Fruit fly (Drosophila melanogaster) whole organism, embryonic: ENCODE measurements around the gene Usp30.

ENCODE experiments used
- B-H2 ChIP-seq: fragments of 200-800 bp; sonication (Bioruptor generic); optimal IDR thresholded peaks from 2 replicates; lab custom pipeline; 2018; ENCODE audit warnings: missing biosample characterization, mild to moderate bottlenecking, missing genetic modification characterization
- BtbVII ChIP-seq: fragments of 200-800 bp; sonication (Bioruptor generic); optimal IDR thresholded peaks from 3 replicates; lab custom pipeline; 2017; ENCODE audit warnings: missing biosample characterization, mild to moderate bottlenecking, missing genetic modification characterization
- CG10543 ChIP-seq: fragments of 200-800 bp; sonication (Bioruptor generic); optimal IDR thresholded peaks from 3 replicates; lab custom pipeline; 2017; ENCODE audit warnings: missing biosample characterization, mild to moderate bottlenecking, missing genetic modification characterization, moderate library complexity
- CG10565 ChIP-seq: fragments of 200-800 bp; sonication (Bioruptor generic); optimal IDR thresholded peaks from 3 replicates; lab custom pipeline; 2016; ENCODE audit warnings: missing biosample characterization, mild to moderate bottlenecking, missing genetic modification characterization
- CG12236 ChIP-seq: fragments of 200-800 bp; sonication (Bioruptor generic); optimal IDR thresholded peaks from 2 replicates; lab custom pipeline; 2016; ENCODE audit warnings: missing biosample characterization, missing genetic modification characterization
- CG12299 ChIP-seq: fragments of 200-800 bp; sonication (Bioruptor generic); optimal IDR thresholded peaks from 2 replicates; lab custom pipeline; 2018; ENCODE audit warnings: missing biosample characterization, mild to moderate bottlenecking, missing genetic modification characterization
- CG12769 ChIP-seq: fragments of 200-800 bp; sonication (Bioruptor generic); optimal IDR thresholded peaks from 2 replicates; lab custom pipeline; 2019; ENCODE audit warnings: missing biosample characterization, mild to moderate bottlenecking, missing genetic modification characterization, moderate library complexity
- CG12942 ChIP-seq: fragments of 200-800 bp; sonication (Bioruptor generic); optimal IDR thresholded peaks from 3 replicates; lab custom pipeline; 2016; ENCODE audit warnings: missing biosample characterization, missing genetic modification characterization
- CG13123 ChIP-seq: fragments of 200-800 bp; sonication (Bioruptor generic); optimal IDR thresholded peaks from 2 replicates; lab custom pipeline; 2016; ENCODE audit warnings: missing biosample characterization, missing genetic modification characterization
- CG13296 ChIP-seq: fragments of 200-800 bp; sonication (Bioruptor generic); optimal IDR thresholded peaks from 3 replicates; lab custom pipeline; 2018; ENCODE audit warnings: missing biosample characterization, mild to moderate bottlenecking, missing genetic modification characterization
- CG13894 ChIP-seq: fragments of 200-800 bp; sonication (Bioruptor generic); optimal IDR thresholded peaks from 3 replicates; lab custom pipeline; 2018; ENCODE audit warnings: missing biosample characterization, mild to moderate bottlenecking, missing genetic modification characterization, moderate library complexity
- CG14860 ChIP-seq: fragments of 200-800 bp; sonication (Bioruptor generic); IDR thresholded peaks from 3 replicates; pipeline ENCODE4 v1.3.6; 2022; ENCODE audit warnings: missing biosample characterization, missing genetic modification characterization; ENCODE audit not compliant: partially characterized antibody
- CG14965 ChIP-seq: fragments of 200-800 bp; sonication (Bioruptor generic); optimal IDR thresholded peaks from 2 replicates; lab custom pipeline; 2016; ENCODE audit warnings: missing biosample characterization, missing genetic modification characterization, borderline replicate concordance
- CG16779 ChIP-seq: fragments of 200-800 bp; sonication (Bioruptor generic); IDR thresholded peaks from 2 replicates; pipeline ENCODE4 v1.3.6; 2022; ENCODE audit warnings: missing biosample characterization, missing genetic modification characterization
- CG1792 ChIP-seq: fragments of 200-800 bp; sonication (Bioruptor generic); optimal IDR thresholded peaks from 2 replicates; lab custom pipeline; 2016; ENCODE audit warnings: missing biosample characterization, missing genetic modification characterization
- CG18476 ChIP-seq: fragments of 200-800 bp; sonication (Bioruptor generic); optimal IDR thresholded peaks from 2 replicates; lab custom pipeline; 2016; ENCODE audit warnings: missing biosample characterization, mild to moderate bottlenecking, missing genetic modification characterization
- CG31441 ChIP-seq: fragments of 200-800 bp; sonication (Bioruptor generic); IDR thresholded peaks from 2 replicates; pipeline ENCODE4 v1.3.6; 2022; ENCODE audit warnings: missing biosample characterization, missing genetic modification characterization
- CG3726 ChIP-seq: fragments of 200-800 bp; sonication (Bioruptor generic); IDR thresholded peaks from 3 replicates; pipeline ENCODE4, ENCODE4 v1.3.6; 2022; ENCODE audit warnings: missing biosample characterization, missing genetic modification characterization
- CG3995 ChIP-seq: fragments of 200-800 bp; sonication (Bioruptor generic); optimal IDR thresholded peaks from 3 replicates; lab custom pipeline; 2016; ENCODE audit warnings: missing biosample characterization, missing genetic modification characterization
- CG4424 ChIP-seq: fragments of 200-800 bp; sonication (Bioruptor generic); optimal IDR thresholded peaks from 3 replicates; lab custom pipeline; 2016; ENCODE audit warnings: missing biosample characterization, missing genetic modification characterization
- CG6254 ChIP-seq: fragments of 200-800 bp; sonication (Bioruptor generic); optimal IDR thresholded peaks from 3 replicates; lab custom pipeline; 2017; ENCODE audit warnings: mild to moderate bottlenecking, missing biosample characterization, missing genetic modification reagents, missing genetic modification characterization
- CG6854 ChIP-seq: fragments of 200-800 bp; sonication (Bioruptor generic); optimal IDR thresholded peaks from 3 replicates; lab custom pipeline; 2017; ENCODE audit warnings: missing biosample characterization, mild to moderate bottlenecking, missing genetic modification characterization
- CG7357 ChIP-seq: fragments of 200-800 bp; sonication (Bioruptor generic); IDR thresholded peaks from 3 replicates; pipeline ENCODE4 v1.3.6; 2022; ENCODE audit warnings: missing biosample characterization, missing genetic modification characterization
- CG7928 ChIP-seq: fragments of 200-800 bp; sonication (Bioruptor generic); optimal IDR thresholded peaks from 2 replicates; lab custom pipeline; 2017; ENCODE audit warnings: missing biosample characterization, mild to moderate bottlenecking, missing genetic modification characterization
- CG7987 ChIP-seq: fragments of 200-800 bp; sonication (Bioruptor generic); optimal IDR thresholded peaks from 2 replicates; lab custom pipeline; 2018; ENCODE audit warnings: missing biosample characterization, mild to moderate bottlenecking, missing genetic modification characterization, moderate library complexity
- CG8290 ChIP-seq, 3 experiments: fragments of 200-800 bp; sonication (Bioruptor generic); optimal IDR thresholded peaks; 2 replicates each; lab custom pipeline; 2016 to 2019; ENCODE audit warnings: missing biosample characterization in 3 of 3, missing genetic modification characterization in 3 of 3, mild to moderate bottlenecking in 2 of 3, moderate library complexity in 1 of 3
- CG8478 ChIP-seq: fragments of >200 bp; optimal IDR thresholded peaks from 2 replicates; lab custom pipeline; 2018
- CG8924 ChIP-seq: fragments of 200-800 bp; optimal IDR thresholded peaks from 3 replicates; lab custom pipeline; 2019; ENCODE audit warnings: missing biosample characterization, mild to moderate bottlenecking, missing genetic modification characterization, moderate library complexity
- CG9797 ChIP-seq: fragments of 200-800 bp; sonication (Bioruptor generic); optimal IDR thresholded peaks from 3 replicates; lab custom pipeline; 2018; ENCODE audit warnings: missing biosample characterization, mild to moderate bottlenecking, missing genetic modification characterization
- D19A ChIP-seq: fragments of 200-800 bp; optimal IDR thresholded peaks from 3 replicates; lab custom pipeline; 2019; ENCODE audit warnings: missing biosample characterization, mild to moderate bottlenecking, missing genetic modification characterization, moderate library complexity
- Dbx ChIP-seq: fragments of 200-800 bp; sonication (Bioruptor generic); IDR thresholded peaks from 3 replicates; pipeline ENCODE4 v1.3.6; 2022; ENCODE audit warnings: missing biosample characterization, missing genetic modification characterization
- HLH4C ChIP-seq: fragments of 200-800 bp; sonication (Bioruptor generic); IDR thresholded peaks from 3 replicates; pipeline ENCODE4 v1.3.6; 2022; ENCODE audit warnings: missing biosample characterization, missing genetic modification characterization; ENCODE audit not compliant: partially characterized antibody
- HmgZ ChIP-seq: fragments of 200-800 bp; sonication (Bioruptor generic); optimal IDR thresholded peaks from 2 replicates; lab custom pipeline; 2018; ENCODE audit warnings: missing biosample characterization, mild to moderate bottlenecking, missing genetic modification characterization
- Hr3 ChIP-seq: fragments of 200-800 bp; sonication (Bioruptor generic); optimal IDR thresholded peaks from 3 replicates; lab custom pipeline; 2016; ENCODE audit warnings: missing biosample characterization, missing genetic modification characterization
- Sox100B ChIP-seq: fragments of 200-800 bp; sonication (Bioruptor generic); optimal IDR thresholded peaks from 3 replicates; lab custom pipeline; 2018; ENCODE audit warnings: missing biosample characterization, mild to moderate bottlenecking, missing genetic modification characterization
- Xbp1 ChIP-seq: fragments of 200-800 bp; sonication (Bioruptor generic); optimal IDR thresholded peaks from 3 replicates; lab custom pipeline; 2016; ENCODE audit warnings: missing biosample characterization, mild to moderate bottlenecking, missing genetic modification characterization
- ato ChIP-seq: fragments of 200-800 bp; sonication (Bioruptor generic); IDR thresholded peaks from 2 replicates; pipeline ENCODE4 v1.3.6; 2022; ENCODE audit warnings: missing biosample characterization, missing genetic modification characterization; ENCODE audit not compliant: partially characterized antibody
- bbx ChIP-seq: fragments of 200-800 bp; sonication (Bioruptor generic); IDR thresholded peaks from 2 replicates; pipeline ENCODE4 v1.3.6; 2022; ENCODE audit warnings: missing biosample characterization, missing genetic modification characterization; ENCODE audit not compliant: partially characterized antibody
- caup ChIP-seq: fragments of 200-800 bp; sonication (Bioruptor generic); optimal IDR thresholded peaks from 3 replicates; lab custom pipeline; 2017; ENCODE audit warnings: missing biosample characterization, mild to moderate bottlenecking, missing genetic modification characterization, moderate library complexity; ENCODE audit not compliant: severe bottlenecking
- chn ChIP-seq: fragments of 200-800 bp; sonication (Bioruptor generic); optimal IDR thresholded peaks from 2 replicates; lab custom pipeline; 2016; ENCODE audit warnings: missing biosample characterization, missing genetic modification characterization
- danr ChIP-seq: fragments of 200-800 bp; sonication (Bioruptor generic); IDR thresholded peaks from 2 replicates; pipeline ENCODE4 v1.3.6; 2022; ENCODE audit warnings: missing biosample characterization, missing genetic modification characterization
- en ChIP-seq: fragments of 200-800 bp; sonication (Bioruptor generic); optimal IDR thresholded peaks from 2 replicates; lab custom pipeline; 2016; ENCODE audit warnings: missing biosample characterization, missing genetic modification characterization
- exex ChIP-seq: fragments of 200-800 bp; sonication (Bioruptor generic); optimal IDR thresholded peaks from 4 replicates; lab custom pipeline; 2018; ENCODE audit warnings: missing biosample characterization, mild to moderate bottlenecking, missing genetic modification characterization, moderate library complexity
- gsb-n ChIP-seq: fragments of 200-800 bp; sonication (Bioruptor generic); optimal IDR thresholded peaks from 3 replicates; lab custom pipeline; 2018; ENCODE audit warnings: missing biosample characterization, mild to moderate bottlenecking, missing genetic modification characterization
- psq ChIP-seq: fragments of 200-800 bp; sonication (Bioruptor generic); optimal IDR thresholded peaks from 2 replicates; lab custom pipeline; 2017; ENCODE audit warnings: missing biosample characterization, missing genetic modification characterization
- run ChIP-seq: fragments of 200-800 bp; sonication (Bioruptor generic); optimal IDR thresholded peaks from 3 replicates; lab custom pipeline; 2018; ENCODE audit warnings: missing biosample characterization, mild to moderate bottlenecking, missing genetic modification characterization
- salm ChIP-seq: fragments of 200-800 bp; sonication (Bioruptor generic); optimal IDR thresholded peaks from 2 replicates; lab custom pipeline; 2018; ENCODE audit warnings: missing biosample characterization, mild to moderate bottlenecking, missing genetic modification characterization
- ssp ChIP-seq: fragments of 200-800 bp; sonication (Bioruptor generic); IDR thresholded peaks from 2 replicates; pipeline ENCODE4 v1.3.6; 2022; ENCODE audit warnings: missing biosample characterization, missing genetic modification characterization
- tio ChIP-seq: fragments of 200-800 bp; sonication (Bioruptor generic); optimal IDR thresholded peaks from 2 replicates; lab custom pipeline; 2017; ENCODE audit warnings: missing biosample characterization, missing genetic modification characterization, inconsistent platforms

Gene Usp30

dm6 chrX:5918499-5919126 is 39.0 kb upstream of the Usp30 start (continued):
- TF ChIP-seq Dbx (GFP tag; lab: Robert Waterston, UW) (peak; percentile 100), CG7928 (peak; percentile 84), CG9797 (GFP tag; lab: Kevin White, UChicago) (peak; percentile 57), CG13296 (peak; percentile 99), CG8924 (tag; lab: Kevin White, UChicago) (peak; percentile 98), D19A (peak; percentile 94), HmgZ (peak; percentile 99), en (GFP tag; lab: Kevin White, UChicago) (peak; percentile 97), HLH4C (peak; percentile 78), bbx (peak; percentile 82), Xbp1 (GFP tag; lab: Kevin White, UChicago) (peak; percentile 99), CG3726 (GFP tag; lab: Robert Waterston, UW) (peak; percentile 100), CG6254 (GFP tag; lab: Kevin White, UChicago) (peak; percentile 93), CG10565 (GFP tag; lab: Kevin White, UChicago) (peak; percentile 86), CG8290 (GFP tag; optimal IDR thresholded peaks at IDR 0.05; lab: Kevin White, UChicago) (peak; percentile 96), CG8290 (tag; optimal IDR thresholded peaks at IDR 0.05; lab: Kevin White, UChicago) (peak; percentile 80 to 100), CG31441 (GFP tag; lab: Robert Waterston, UW) (peak; percentile 97), gsb-n (tag; lab: Kevin White, UChicago) (peak; percentile 97), BtbVII (GFP tag; lab: Kevin White, UChicago) (peak; percentile 99), CG7357 (GFP tag; lab: Robert Waterston, UW) (peak; percentile 98), CG12299 (peak; percentile 98), CG16779 (GFP tag; lab: Robert Waterston, UW) (peak; percentile 99), CG14965 (GFP tag; lab: Kevin White, UChicago) (peak; percentile 84), CG14860 (GFP tag; lab: Robert Waterston, UW) (peak; percentile 84), run (peak; percentile 94), CG10543 (peak; percentile 98), B-H2 (peak; percentile 98), CG13123 (GFP tag; lab: Kevin White, UChicago) (peak; percentile 97), Sox100B (GFP tag; lab: Kevin White, UChicago) (peak; percentile 95), Hr3 (GFP tag; lab: Kevin White, UChicago) (peak; percentile 99), CG12942 (GFP tag; lab: Kevin White, UChicago) (peak; percentile 99), CG12769 (tag; lab: Kevin White, UChicago) (peak; percentile 100), danr (GFP tag; lab: Robert Waterston, UW) (peak; percentile 99), CG13894 (tag; lab: Kevin White, UChicago) (peak; percentile 99), CG7987 (GFP tag; lab: Kevin White, UChicago) (peak; percentile 95), ssp (GFP tag; lab: Robert Waterston, UW) (peak; percentile 96), CG6854 (peak; percentile 97), chn (GFP tag; lab: Kevin White, UChicago) (peak; percentile 99), CG4424 (GFP tag; lab: Kevin White, UChicago) (peak; percentile 99), tio (GFP tag; lab: Kevin White, UChicago) (peak; percentile 90), CG3995 (GFP tag; lab: Kevin White, UChicago) (peak; percentile 84), salm (tag; lab: Kevin White, UChicago) (peak; percentile 97), caup (GFP tag; lab: Kevin White, UChicago) (peak; percentile 99), CG8478 (lab: Kevin White, UChicago) (no peak), CG18476 (GFP tag; lab: Kevin White, UChicago) (peak; percentile 96), CG1792 (peak; percentile 98), ato (GFP tag; lab: Robert Waterston, UW) (no peak), exex (tag; lab: Kevin White, UChicago) (peak; percentile 93), psq (GFP tag; lab: Kevin White, UChicago) (peak; percentile 97), CG12236 (GFP tag; lab: Kevin White, UChicago) (peak; percentile 100)
